Worm (Caenorhabditis elegans) whole organism, L1 larva: ENCODE measurements around the gene zip-9.
A peak's percentile ranks its signal among the peaks of the same experiment; 100 is the strongest.

Experiments
- C04F5.9 ChIP-seq: sonication (generic microtip); optimal IDR thresholded peaks from 2 replicates; lab custom pipeline; 2016; ENCODE audit warnings: missing genetic modification characterization, missing compliant biosample characterization
- C16A3.4 ChIP-seq: fragments of 150-350 bp; optimal IDR thresholded peaks from 2 replicates; lab custom pipeline; 2014; ENCODE audit warnings: missing biosample characterization, missing genetic modification characterization
- Y116A8C.19 ChIP-seq: sonication (generic microtip); optimal IDR thresholded peaks from 2 replicates; lab custom pipeline; 2016; ENCODE audit warnings: missing compliant biosample characterization, missing genetic modification characterization, borderline replicate concordance
- aly-2 ChIP-seq: fragments of 150-350 bp; optimal IDR thresholded peaks from 2 replicates; lab custom pipeline; 2014; ENCODE audit warnings: missing biosample characterization, missing genetic modification characterization
- ceh-8 ChIP-seq: fragments of 200-800 bp; sonication (Bioruptor generic); optimal IDR thresholded peaks from 2 replicates; lab custom pipeline; 2018; ENCODE audit warnings: mild to moderate bottlenecking, missing genetic modification characterization, moderate library complexity, missing compliant biosample characterization
- ceh-82 ChIP-seq, 3 experiments: fragments of 150-350 bp in 1 of 3; sonication (generic microtip) in 2 of 3; optimal IDR thresholded peaks; 2 replicates each; lab custom pipeline; 2014 to 2017; ENCODE audit warnings: missing biosample characterization in 3 of 3, missing genetic modification characterization in 3 of 3
- ceh-88 ChIP-seq: fragments of 200-800 bp; sonication (Bioruptor generic); IDR thresholded peaks from 2 replicates; pipeline ENCODE4 v1.3.6; 2022; ENCODE audit warnings: missing genetic modification characterization, missing compliant biosample characterization
- ces-1 ChIP-seq: fragments of 150-350 bp; optimal IDR thresholded peaks from 2 replicates; lab custom pipeline; 2014; ENCODE audit warnings: missing biosample characterization, missing genetic modification reagents, missing genetic modification characterization
- dpl-1 ChIP-seq, 3 experiments: fragments of 150-350 bp in 2 of 3; sonication (generic microtip) in 1 of 3; optimal IDR thresholded peaks; 2 replicates each; lab custom pipeline; 2014 to 2017; ENCODE audit warnings: missing biosample characterization in 3 of 3, missing genetic modification characterization in 3 of 3, missing genetic modification reagents in 3 of 3
- efl-1 ChIP-seq, 4 experiments: fragments of 150-350 bp; optimal IDR thresholded peaks in 3 of 4; peaks in 1 of 4; 1 replicate in 1 of 4; 2 replicates in 3 of 4; lab custom pipeline; 2014; ENCODE audit warnings: missing biosample characterization in 2 of 4, missing genetic modification characterization in 2 of 4, missing genetic modification reagents in 2 of 4
- efl-3 ChIP-seq: fragments of 200-800 bp; sonication (Bioruptor generic); optimal IDR thresholded peaks from 2 replicates; lab custom pipeline; 2018; ENCODE audit warnings: mild to moderate bottlenecking, missing genetic modification characterization, missing compliant biosample characterization
- egl-27 ChIP-seq, 2 experiments: fragments of 150-350 bp in 1 of 2; sonication (generic microtip); optimal IDR thresholded peaks; 3 replicates each; lab custom pipeline; 2017 to 2018; ENCODE audit warnings: missing biosample characterization in 2 of 2, missing genetic modification characterization in 2 of 2, missing genetic modification reagents in 2 of 2
- elt-2 ChIP-seq: sonication (generic microtip); optimal IDR thresholded peaks from 2 replicates; lab custom pipeline; 2016; ENCODE audit warnings: missing genetic modification characterization, mild to moderate bottlenecking, inconsistent platforms, missing compliant biosample characterization, missing genetic modification reagents
- elt-3 ChIP-seq, 6 experiments: fragments of 150-350 bp in 1 of 6; sonication (generic microtip); optimal IDR thresholded peaks; 2 replicates each; lab custom pipeline; 2017 to 2018; ENCODE audit warnings: missing biosample characterization in 6 of 6, missing genetic modification characterization in 6 of 6, inconsistent platforms in 1 of 6
- ets-5 ChIP-seq: fragments of 200-800 bp; sonication (Bioruptor generic); IDR thresholded peaks from 2 replicates; pipeline ENCODE4 v1.3.6; 2022; ENCODE audit warnings: missing genetic modification characterization, missing compliant biosample characterization
- fkh-10 ChIP-seq: sonication (generic microtip); optimal IDR thresholded peaks from 2 replicates; lab custom pipeline; 2017; ENCODE audit warnings: missing biosample characterization, missing genetic modification reagents, missing genetic modification characterization
- fkh-4 ChIP-seq: sonication (generic microtip); optimal IDR thresholded peaks from 2 replicates; lab custom pipeline; 2016; ENCODE audit warnings: missing compliant biosample characterization, missing genetic modification characterization, borderline replicate concordance
- fkh-8 ChIP-seq: sonication (generic microtip); optimal IDR thresholded peaks from 2 replicates; lab custom pipeline; 2016; ENCODE audit warnings: mild to moderate bottlenecking, missing genetic modification characterization, missing compliant biosample characterization
- fos-1 ChIP-seq: fragments of 150-350 bp; optimal IDR thresholded peaks from 2 replicates; lab custom pipeline; 2014; ENCODE audit warnings: missing biosample characterization, missing genetic modification characterization
- grh-1 ChIP-seq: fragments of 200-800 bp; sonication (Bioruptor generic); IDR thresholded peaks from 2 replicates; pipeline ENCODE4 v1.3.6; 2022; ENCODE audit warnings: missing genetic modification reagents, missing genetic modification characterization, missing compliant biosample characterization
- hlh-17 ChIP-seq: fragments of 200-800 bp; sonication (Bioruptor generic); optimal IDR thresholded peaks from 2 replicates; lab custom pipeline; 2018; ENCODE audit warnings: missing genetic modification characterization, mild to moderate bottlenecking, missing compliant biosample characterization, moderate library complexity, borderline replicate concordance
- hlh-4 ChIP-seq: sonication (generic microtip); optimal IDR thresholded peaks from 2 replicates; lab custom pipeline; 2016; ENCODE audit warnings: mild to moderate bottlenecking, missing genetic modification characterization, missing compliant biosample characterization
- isw-1 ChIP-seq: fragments of 200-800 bp; sonication (Bioruptor generic); IDR thresholded peaks from 2 replicates; pipeline ENCODE4 v1.3.6; 2022; ENCODE audit warnings: missing genetic modification characterization, missing compliant biosample characterization
- jun-1 ChIP-seq: fragments of 150-350 bp; optimal IDR thresholded peaks from 2 replicates; lab custom pipeline; 2014; ENCODE audit warnings: missing biosample characterization, missing genetic modification reagents, missing genetic modification characterization
- lin-14 ChIP-seq: fragments of 200-800 bp; sonication (Bioruptor generic); optimal IDR thresholded peaks from 2 replicates; lab custom pipeline; 2018; ENCODE audit warnings: mild to moderate bottlenecking, missing genetic modification characterization, moderate library complexity, missing compliant biosample characterization
- lin-35 ChIP-seq, 2 experiments: fragments of 150-350 bp; optimal IDR thresholded peaks; 2 replicates each; lab custom pipeline; 2014; ENCODE audit warnings: missing biosample characterization in 2 of 2, missing genetic modification characterization in 2 of 2, missing genetic modification reagents in 2 of 2
- lin-39 ChIP-seq: fragments of 150-350 bp; optimal IDR thresholded peaks from 2 replicates; lab custom pipeline; 2014; ENCODE audit warnings: missing biosample characterization, missing genetic modification reagents, missing genetic modification characterization
- lsy-2 ChIP-seq, 2 experiments: fragments of 150-350 bp; optimal IDR thresholded peaks; 2 replicates each; lab custom pipeline; 2014; ENCODE audit warnings: missing biosample characterization in 2 of 2, missing genetic modification characterization in 2 of 2
- mep-1 ChIP-seq: fragments of 150-350 bp; optimal IDR thresholded peaks from 2 replicates; lab custom pipeline; 2014; ENCODE audit warnings: missing biosample characterization, missing genetic modification characterization
- nhr-11 ChIP-seq: fragments of 150-350 bp; optimal IDR thresholded peaks from 2 replicates; lab custom pipeline; 2014; ENCODE audit warnings: missing biosample characterization, missing genetic modification characterization
- nhr-12 ChIP-seq: sonication (generic microtip); optimal IDR thresholded peaks from 2 replicates; lab custom pipeline; 2017; ENCODE audit warnings: missing biosample characterization, missing genetic modification characterization
- nhr-19 ChIP-seq: fragments of 200-800 bp; sonication (Bioruptor generic); conservative IDR thresholded peaks from 2 replicates; pipeline ENCODE4 v1.3.6; 2022; ENCODE audit warnings: missing genetic modification characterization, missing compliant biosample characterization
- nhr-20 ChIP-seq: sonication (generic microtip); optimal IDR thresholded peaks from 2 replicates; lab custom pipeline; 2016; ENCODE audit warnings: mild to moderate bottlenecking, missing genetic modification characterization, missing compliant biosample characterization
- nhr-71 ChIP-seq: sonication (generic microtip); optimal IDR thresholded peaks from 2 replicates; lab custom pipeline; 2016; ENCODE audit warnings: mild to moderate bottlenecking, missing genetic modification characterization, moderate library complexity, missing compliant biosample characterization
- nhr-76 ChIP-seq: sonication (generic microtip); optimal IDR thresholded peaks from 2 replicates; lab custom pipeline; 2017; ENCODE audit warnings: missing biosample characterization, missing genetic modification characterization
- nhr-90 ChIP-seq: sonication (generic microtip); optimal IDR thresholded peaks from 2 replicates; lab custom pipeline; 2016; ENCODE audit warnings: mild to moderate bottlenecking, missing genetic modification characterization, missing compliant biosample characterization; ENCODE audit not compliant: poor library complexity
- pag-3 ChIP-seq: sonication (generic microtip); optimal IDR thresholded peaks from 2 replicates; lab custom pipeline; 2017; ENCODE audit warnings: missing genetic modification characterization, mild to moderate bottlenecking, missing compliant biosample characterization, antibody characterized with exemption, borderline replicate concordance; ENCODE audit not compliant: insufficient read depth
- pax-3 ChIP-seq: fragments of 200-800 bp; sonication (Bioruptor generic); optimal IDR thresholded peaks from 2 replicates; lab custom pipeline; 2018; ENCODE audit warnings: mild to moderate bottlenecking, missing genetic modification characterization, moderate library complexity, missing compliant biosample characterization
- rnt-1 ChIP-seq: sonication (generic microtip); optimal IDR thresholded peaks from 2 replicates; lab custom pipeline; 2016; ENCODE audit warnings: mild to moderate bottlenecking, missing genetic modification characterization, moderate library complexity, missing compliant biosample characterization
- snu-23 ChIP-seq: sonication (generic microtip); optimal IDR thresholded peaks from 2 replicates; lab custom pipeline; 2016; ENCODE audit warnings: missing genetic modification characterization, missing compliant biosample characterization
- sox-4 ChIP-seq: sonication (generic microtip); optimal IDR thresholded peaks from 2 replicates; lab custom pipeline; 2016; ENCODE audit warnings: missing genetic modification characterization, missing compliant biosample characterization
- sptf-1 ChIP-seq: fragments of 150-350 bp; optimal IDR thresholded peaks from 2 replicates; lab custom pipeline; 2014; ENCODE audit warnings: missing biosample characterization, missing genetic modification characterization
- tbx-2 ChIP-seq: sonication (generic microtip); optimal IDR thresholded peaks from 2 replicates; lab custom pipeline; 2016; ENCODE audit warnings: missing genetic modification characterization, missing compliant biosample characterization
- unc-30 ChIP-seq: sonication (generic microtip); optimal IDR thresholded peaks from 2 replicates; lab custom pipeline; 2017; ENCODE audit warnings: missing biosample characterization, missing genetic modification characterization
- unc-62 ChIP-seq: fragments of 150-350 bp; optimal IDR thresholded peaks from 2 replicates; lab custom pipeline; 2014; ENCODE audit warnings: missing biosample characterization, missing genetic modification reagents, missing genetic modification characterization
- unc-98 ChIP-seq: fragments of 200-800 bp; sonication (Bioruptor generic); IDR thresholded peaks from 2 replicates; pipeline ENCODE4 v1.3.6; 2022; ENCODE audit warnings: missing genetic modification characterization, missing compliant biosample characterization
- vab-15 ChIP-seq: sonication (generic microtip); optimal IDR thresholded peaks from 2 replicates; lab custom pipeline; 2017; ENCODE audit warnings: missing genotype, mild to moderate bottlenecking, missing genetic modification characterization, missing compliant biosample characterization
- zip-4 ChIP-seq: fragments of 200-800 bp; sonication (Bioruptor generic); optimal IDR thresholded peaks from 2 replicates; lab custom pipeline; 2018; ENCODE audit warnings: mild to moderate bottlenecking, missing genetic modification characterization, moderate library complexity, missing compliant biosample characterization

zip-9 gene

DNA sequence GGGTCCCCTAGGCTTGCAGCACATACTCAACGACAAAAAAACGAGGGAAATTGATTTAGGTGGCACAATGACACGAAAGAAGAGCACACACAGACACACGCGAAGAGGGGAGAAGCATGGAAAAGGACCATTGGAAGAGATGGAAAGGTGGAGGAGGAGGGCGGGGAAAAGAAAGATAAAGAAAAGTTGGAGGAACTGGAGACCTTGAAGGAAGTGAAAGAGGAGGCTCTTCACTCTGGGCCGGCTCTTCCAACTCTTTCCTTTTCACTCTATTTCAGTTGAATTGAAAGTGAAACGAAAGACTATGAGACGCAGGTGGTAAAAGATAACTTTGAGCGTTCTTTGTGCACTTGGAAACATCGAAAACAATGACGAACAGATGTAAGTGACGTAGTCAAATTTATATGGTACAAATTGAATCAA lies 19.2 kb downstream of the zip-9 start (continued):
- TF ChIP-seq ets-5 (GFP tag; lab: Robert Waterston, UW) (no peak), dpl-1 (GFP tag; optimal IDR thresholded peaks at IDR 0.05; lab: Kevin White, UChicago) (peak in 2 of 3 experiments; percentile 23 to 42), C16A3.4 (tag; lab: Kevin White, UChicago) (peak; percentile 50), lin-35 (GFP tag; optimal IDR thresholded peaks at IDR 0.05; lab: Kevin White, UChicago) (peak; percentile 62 to 64), nhr-11 (tag; lab: Kevin White, UChicago) (no peak), fkh-8 (peak; percentile 69), nhr-20 (peak; percentile 69), unc-98 (GFP tag; lab: Robert Waterston, UW) (no peak), efl-3 (GFP tag; lab: Kevin White, UChicago) (no peak), sox-4 (tag; lab: Kevin White, UChicago) (no peak), ceh-8 (GFP tag; lab: Kevin White, UChicago) (peak; percentile 74), isw-1 (peak; percentile 44), unc-62 (GFP tag; lab: Kevin White, UChicago) (no peak), nhr-76 (tag; lab: Kevin White, UChicago) (no peak), elt-3 (tag; optimal IDR thresholded peaks at IDR 0.05; lab: Kevin White, UChicago) (no peak), lsy-2 (tag; optimal IDR thresholded peaks at IDR 0.05; lab: Kevin White, UChicago) (peak; percentile 46 to 61), ces-1 (peak; percentile 64), egl-27 (tag; optimal IDR thresholded peaks at IDR 0.05; lab: Kevin White, UChicago) (peak in 1 of 2 experiments; percentile 44), fkh-4 (peak; percentile 68), lin-14 (GFP tag; lab: Kevin White, UChicago) (peak; percentile 96), nhr-12 (tag; lab: Kevin White, UChicago) (no peak), hlh-17 (GFP tag; lab: Kevin White, UChicago) (no peak), unc-30 (tag; lab: Kevin White, UChicago) (no peak), sptf-1 (tag; lab: Kevin White, UChicago) (no peak), ceh-82 (tag; optimal IDR thresholded peaks at IDR 0.05; lab: Kevin White, UChicago) (peak in 1 of 3 experiments; percentile 25), ceh-88 (no peak), snu-23 (GFP tag; lab: Kevin White, UChicago) (peak; percentile 85), grh-1 (GFP tag; lab: Robert Waterston, UW) (no peak), elt-2 (tag; lab: Kevin White, UChicago) (no peak), jun-1 (tag; lab: Kevin White, UChicago) (peak; percentile 15)

DNA sequence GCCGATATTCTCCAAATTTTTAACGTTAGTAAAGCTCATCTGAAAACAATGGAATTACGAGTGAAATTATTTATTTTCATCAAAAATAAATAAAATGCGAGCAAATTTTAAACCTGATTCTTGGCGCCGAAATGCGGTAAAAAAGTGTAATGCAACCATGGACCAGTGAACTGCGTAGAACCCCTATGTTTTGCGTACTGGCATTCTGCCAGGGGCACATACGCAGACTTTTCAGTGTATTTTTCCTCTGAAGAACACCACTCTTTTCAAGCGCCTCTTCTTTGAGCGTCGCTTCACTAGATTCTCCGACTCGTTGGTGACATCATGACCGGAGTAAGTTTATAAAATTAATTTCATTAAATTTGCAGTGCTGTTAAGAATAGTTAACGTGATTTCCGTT lies 23.2 kb downstream of the zip-9 start, which contains the start of the genes ctf-4 and eef-1G:
Gene ctf-4 (minus strand): TSS at position 39 of the 400 bp plus-strand sequence.
Gene eef-1G (plus strand): TSS at position 219 of the 400 bp plus-strand sequence.
- TF ChIP-seq elt-2 (tag; lab: Kevin White, UChicago) (peak; percentile 92), dpl-1 (GFP tag; optimal IDR thresholded peaks at IDR 0.05; lab: Kevin White, UChicago) (peak; percentile 95 to 96 (median 95)), C04F5.9 (tag; lab: Kevin White, UChicago) (peak; percentile 53), aly-2 (tag; lab: Kevin White, UChicago) (peak; percentile 70), egl-27 (tag; optimal IDR thresholded peaks at IDR 0.05; lab: Kevin White, UChicago) (peak in 1 of 2 experiments; percentile 34), fkh-10 (GFP tag; lab: Kevin White, UChicago) (peak; percentile 80), zip-4 (peak; percentile 85), nhr-71 (tag; lab: Kevin White, UChicago) (peak; percentile 98), fkh-8 (peak; percentile 97), lin-39 (peak; percentile 82), nhr-90 (tag; lab: Kevin White, UChicago) (peak; percentile 96), vab-15 (tag; lab: Kevin White, UChicago) (peak; percentile 74), nhr-20 (peak; percentile 99), fos-1 (tag; lab: Kevin White, UChicago) (peak; percentile 93), unc-62 (GFP tag; lab: Kevin White, UChicago) (no peak), isw-1 (peak; percentile 94), mep-1 (peak; percentile 98), lsy-2 (tag; optimal IDR thresholded peaks at IDR 0.05; lab: Kevin White, UChicago) (peak; percentile 94 to 97), efl-1 (optimal IDR thresholded peaks at IDR 0.05; lab: Kevin White, UChicago) (peak; percentile 96 to 99), efl-1 (GFP tag; optimal IDR thresholded peaks at IDR 0.05 in 1 of 2; lab: Kevin White, UChicago) (peak; percentile 94 to 99), hlh-4 (tag; lab: Kevin White, UChicago) (no peak), nhr-11 (tag; lab: Kevin White, UChicago) (peak; percentile 69), jun-1 (tag; lab: Kevin White, UChicago) (peak; percentile 91), snu-23 (GFP tag; lab: Kevin White, UChicago) (peak; percentile 98), tbx-2 (tag; lab: Kevin White, UChicago) (peak; percentile 97), pag-3 (tag; lab: Kevin White, UChicago) (no peak), rnt-1 (peak; percentile 96), pax-3 (tag; lab: Kevin White, UChicago) (peak; percentile 91), nhr-19 (GFP tag; lab: Robert Waterston, UW) (peak; percentile 99), Y116A8C.19 (tag; lab: Kevin White, UChicago) (no peak)
